Fruit fly (Drosophila melanogaster) whole organism, wandering third instar larva: ENCODE measurements around the gene CG10561.

ENCODE experiments used
- CrebA ChIP-seq: fragments of 200-800 bp; sonication (Bioruptor generic); optimal IDR thresholded peaks from 2 replicates; lab custom pipeline; 2016; ENCODE audit warnings: missing biosample characterization, mild to moderate bottlenecking, missing genetic modification characterization, borderline replicate concordance
- Hr83 ChIP-seq: fragments of 200-300 bp; sonication (Bioruptor generic); optimal IDR thresholded peaks from 2 replicates; lab custom pipeline; 2016; ENCODE audit warnings: missing biosample characterization, mild to moderate bottlenecking, missing genetic modification characterization, moderate library complexity; ENCODE audit not compliant: poor library complexity, severe bottlenecking
- N ChIP-seq: fragments of >200 bp; optimal IDR thresholded peaks from 2 replicates; lab custom pipeline; 2018; ENCODE audit warnings: missing biosample characterization, missing external identifiers, missing genetic modification characterization
- Rel ChIP-seq, 2 experiments: fragments of 200-800 bp; sonication (Bioruptor generic) in 1 of 2; optimal IDR thresholded peaks; 2 replicates in 1 of 2; 3 replicates in 1 of 2; lab custom pipeline; 2016 to 2019; ENCODE audit warnings: mild to moderate bottlenecking in 2 of 2, missing biosample characterization in 2 of 2, missing genetic modification characterization in 2 of 2, moderate library complexity in 1 of 2
- brk ChIP-seq: fragments of 200-800 bp; sonication (Bioruptor generic); optimal IDR thresholded peaks from 2 replicates; lab custom pipeline; 2016; ENCODE audit warnings: missing biosample characterization, mild to moderate bottlenecking, missing genetic modification characterization
- fru ChIP-seq: fragments of 200-800 bp; sonication (Bioruptor generic); optimal IDR thresholded peaks from 3 replicates; lab custom pipeline; 2016; ENCODE audit warnings: missing biosample characterization, mild to moderate bottlenecking, missing genetic modification characterization
- lola ChIP-seq: fragments of >200 bp; optimal IDR thresholded peaks from 2 replicates; lab custom pipeline; 2017; ENCODE audit warnings: missing biosample characterization, missing genetic modification characterization
- pan ChIP-seq: fragments of >200 bp; optimal IDR thresholded peaks from 2 replicates; lab custom pipeline; 2017
- psq ChIP-seq: fragments of 200-800 bp; sonication (Bioruptor generic); optimal IDR thresholded peaks from 3 replicates; lab custom pipeline; 2017; ENCODE audit warnings: missing biosample characterization, mild to moderate bottlenecking, missing genetic modification characterization, moderate library complexity
- usp ChIP-seq: fragments of >200 bp; optimal IDR thresholded peaks from 2 replicates; lab custom pipeline; 2017; ENCODE audit warnings: missing biosample characterization, missing genetic modification characterization

- no peak for TF ChIP-seq pan (lab: Kevin White, UChicago)
- peak; percentile 82 for TF ChIP-seq fru (GFP tag; lab: Kevin White, UChicago)
- TF ChIP-seq Rel (GFP tag; optimal IDR thresholded peaks at IDR 0.05; lab: Kevin White, UChicago) = peak; percentile 87
- no peak for TF ChIP-seq Rel (tag; optimal IDR thresholded peaks at IDR 0.05; lab: Kevin White, UChicago)
- peak; percentile 53 for TF ChIP-seq brk (GFP tag; lab: Kevin White, UChicago)
- TF ChIP-seq lola (GFP tag; lab: Kevin White, UChicago) = no peak
- TF ChIP-seq usp (GFP tag; lab: Kevin White, UChicago) = no peak
- no peak for TF ChIP-seq N (GFP tag; lab: Kevin White, UChicago)
- TF ChIP-seq psq (GFP tag; lab: Kevin White, UChicago) = peak; percentile 99
- TF ChIP-seq CrebA (GFP tag; lab: Kevin White, UChicago) = peak; percentile 84
- peak; percentile 14 for TF ChIP-seq Hr83 (GFP tag; lab: Kevin White, UChicago)
Observed at dm6 chr2L:19161307-19161999, 47.3 kb downstream of the CG10561 start.
